Fruit fly (Drosophila melanogaster) whole organism, adult: Measurements from ENCODE around the gene CG11563.

Experiments
- CG11617 ChIP-seq: fragments of 200-800 bp; sonication (Bioruptor generic); optimal IDR thresholded peaks from 2 replicates; lab custom pipeline; 2017; ENCODE audit warnings: mild to moderate bottlenecking, missing biosample characterization, missing genetic modification reagents, missing genetic modification characterization
- CG12768 ChIP-seq: fragments of 200-800 bp; sonication (Bioruptor generic); optimal IDR thresholded peaks from 2 replicates; lab custom pipeline; 2017; ENCODE audit warnings: missing biosample characterization, missing genetic modification characterization, mild to moderate bottlenecking, moderate library complexity, missing genetic modification reagents
- CG14711 ChIP-seq: fragments of 200-800 bp; sonication (Bioruptor generic); optimal IDR thresholded peaks from 2 replicates; lab custom pipeline; 2018; ENCODE audit warnings: missing biosample characterization, mild to moderate bottlenecking, missing genetic modification characterization, moderate library complexity
- CG1620 ChIP-seq: fragments of 200-800 bp; sonication (Bioruptor generic); optimal IDR thresholded peaks from 2 replicates; lab custom pipeline; 2016; ENCODE audit warnings: missing biosample characterization, missing genetic modification characterization
- CG33017 ChIP-seq: fragments of 200-800 bp; sonication (Bioruptor generic); optimal IDR thresholded peaks from 2 replicates; lab custom pipeline; 2018; ENCODE audit warnings: missing biosample characterization, mild to moderate bottlenecking, missing genetic modification characterization, moderate library complexity
- CG5204 ChIP-seq: fragments of 200-800 bp; sonication (Bioruptor generic); optimal IDR thresholded peaks from 2 replicates; lab custom pipeline; 2016; ENCODE audit warnings: missing biosample characterization, missing genetic modification characterization
- CG7045 ChIP-seq: fragments of 200-800 bp; sonication (Bioruptor generic); optimal IDR thresholded peaks from 2 replicates; lab custom pipeline; 2017; ENCODE audit warnings: missing biosample characterization, mild to moderate bottlenecking, missing genetic modification characterization
- CG7101 ChIP-seq: fragments of 200-800 bp; sonication (Bioruptor generic); optimal IDR thresholded peaks from 2 replicates; lab custom pipeline; 2018; ENCODE audit warnings: missing biosample characterization, mild to moderate bottlenecking, missing genetic modification characterization, moderate library complexity
- Clk ChIP-seq: fragments of 200-800 bp; sonication (Bioruptor generic); optimal IDR thresholded peaks from 2 replicates; lab custom pipeline; 2017; ENCODE audit warnings: missing biosample characterization, missing genetic modification characterization
- Crg-1 ChIP-seq: fragments of 200-800 bp; sonication (Bioruptor generic); optimal IDR thresholded peaks from 2 replicates; lab custom pipeline; 2016; ENCODE audit warnings: missing biosample characterization, missing genetic modification characterization
- Hr96 ChIP-seq: fragments of 200-800 bp; sonication (Bioruptor generic); optimal IDR thresholded peaks from 2 replicates; lab custom pipeline; 2016; ENCODE audit warnings: missing biosample characterization, missing genetic modification characterization
- Mnt ChIP-seq: fragments of 200-800 bp; sonication (Bioruptor generic); optimal IDR thresholded peaks from 2 replicates; lab custom pipeline; 2016; ENCODE audit warnings: missing biosample characterization, mild to moderate bottlenecking, missing genetic modification characterization
- bab1 ChIP-seq: fragments of 200-800 bp; sonication (Bioruptor generic); optimal IDR thresholded peaks from 3 replicates; lab custom pipeline; 2019; ENCODE audit warnings: missing biosample characterization, mild to moderate bottlenecking, missing genetic modification characterization, moderate library complexity
- cic ChIP-seq: fragments of 200-800 bp; sonication (Bioruptor generic); optimal IDR thresholded peaks from 2 replicates; lab custom pipeline; 2017; ENCODE audit warnings: missing biosample characterization, mild to moderate bottlenecking, missing genetic modification characterization, moderate library complexity
- cnc ChIP-seq, 2 experiments: fragments of >200 bp; optimal IDR thresholded peaks; 2 replicates each; lab custom pipeline; 2017
- kay ChIP-seq: fragments of 200-800 bp; sonication (Bioruptor generic); peaks from one replicate; lab custom pipeline; 2016; ENCODE audit warnings: missing biosample characterization, missing genetic modification characterization, borderline replicate concordance
- ovo ChIP-seq: fragments of 200-800 bp; sonication (Bioruptor generic); optimal IDR thresholded peaks from 2 replicates; lab custom pipeline; 2016; ENCODE audit warnings: missing biosample characterization, missing genetic modification characterization
- pad ChIP-seq: fragments of 200-800 bp; sonication (Bioruptor generic); optimal IDR thresholded peaks from 3 replicates; lab custom pipeline; 2017; ENCODE audit warnings: missing biosample characterization, missing genetic modification characterization, mild to moderate bottlenecking, moderate library complexity, missing genetic modification reagents
- tj ChIP-seq: fragments of 200-800 bp; sonication (Bioruptor generic); optimal IDR thresholded peaks from 3 replicates; lab custom pipeline; 2017; ENCODE audit warnings: missing biosample characterization, mild to moderate bottlenecking, missing genetic modification characterization, moderate library complexity
- toe ChIP-seq: fragments of 200-800 bp; sonication (Bioruptor generic); optimal IDR thresholded peaks from 2 replicates; lab custom pipeline; 2016; ENCODE audit warnings: missing biosample characterization, missing genetic modification characterization

Gene CG11563

dm6 chr3R:31754605-31755004 is 17.8 kb downstream of the CG11563 start, which contains the start of gene salt:
TSS of gene salt (minus strand) at chr3R:31754705.
- TF ChIP-seq bab1 (GFP tag; lab: Kevin White, UChicago) (no peak), CG5204 (GFP tag; lab: Kevin White, UChicago) (no peak), Clk (GFP tag; lab: Kevin White, UChicago) (no peak), CG11617 (GFP tag; lab: Kevin White, UChicago) (no peak), CG1620 (GFP tag; lab: Kevin White, UChicago) (no peak), CG33017 (tag; lab: Kevin White, UChicago) (no peak), toe (GFP tag; lab: Kevin White, UChicago) (no peak), CG14711 (tag; lab: Kevin White, UChicago) (no peak), cnc (optimal IDR thresholded peaks at IDR 0.05; lab: Kevin White, UChicago) (no peak), ovo (GFP tag; lab: Kevin White, UChicago) (no peak), CG7101 (tag; lab: Kevin White, UChicago) (no peak), Hr96 (GFP tag; lab: Kevin White, UChicago) (no peak), cic (GFP tag; lab: Kevin White, UChicago) (no peak), CG7045 (GFP tag; lab: Kevin White, UChicago) (no peak), kay (GFP tag; lab: Kevin White, UChicago) (no peak), Crg-1 (GFP tag; lab: Kevin White, UChicago) (no peak), tj (GFP tag; lab: Kevin White, UChicago) (no peak), pad (GFP tag; lab: Kevin White, UChicago) (no peak), CG12768 (no peak), Mnt (no peak)

- TF ChIP-seq Mnt (no peak), kay (GFP tag; lab: Kevin White, UChicago) (peak; percentile 17), Hr96 (GFP tag; lab: Kevin White, UChicago) (no peak)
Observed at dm6 chr3R:31758587-31759167, 21.8 kb downstream of the CG11563 start, which contains the start of gene CG2187. TSS of gene CG2187 (minus strand) at chr3R:31758637.

- no peak for TF ChIP-seq bab1 (GFP tag; lab: Kevin White, UChicago)
- no peak for TF ChIP-seq CG14711 (tag; lab: Kevin White, UChicago)
- TF ChIP-seq cnc (optimal IDR thresholded peaks at IDR 0.05; lab: Kevin White, UChicago) = peak in 1 of 2 experiments; percentile 13
- no peak for TF ChIP-seq CG7101 (tag; lab: Kevin White, UChicago)
- no peak for TF ChIP-seq Hr96 (GFP tag; lab: Kevin White, UChicago)
- TF ChIP-seq Mnt = no peak
- no peak for TF ChIP-seq CG5204 (GFP tag; lab: Kevin White, UChicago)
- no peak for TF ChIP-seq CG7045 (GFP tag; lab: Kevin White, UChicago)
- TF ChIP-seq CG1620 (GFP tag; lab: Kevin White, UChicago) = no peak
- TF ChIP-seq toe (GFP tag; lab: Kevin White, UChicago) = no peak
- no peak for TF ChIP-seq tj (GFP tag; lab: Kevin White, UChicago)
- no peak for TF ChIP-seq CG33017 (tag; lab: Kevin White, UChicago)
- TF ChIP-seq pad (GFP tag; lab: Kevin White, UChicago) = no peak
- no peak for TF ChIP-seq ovo (GFP tag; lab: Kevin White, UChicago)
- TF ChIP-seq cic (GFP tag; lab: Kevin White, UChicago) = peak; percentile 83
- TF ChIP-seq Crg-1 (GFP tag; lab: Kevin White, UChicago) = no peak
Observed at dm6 chr3R:31761529-31762009, 24.7 kb downstream of the CG11563 start, which contains the start of gene Smvt. TSS of gene Smvt (minus strand) at chr3R:31761579.

dm6 chr3R:31762672-31763071 is 25.8 kb downstream of the CG11563 start:
- TF ChIP-seq CG7045 (GFP tag; lab: Kevin White, UChicago) (no peak), cnc (optimal IDR thresholded peaks at IDR 0.05; lab: Kevin White, UChicago) (no peak), cic (GFP tag; lab: Kevin White, UChicago) (no peak), Hr96 (GFP tag; lab: Kevin White, UChicago) (no peak), pad (GFP tag; lab: Kevin White, UChicago) (no peak), Crg-1 (GFP tag; lab: Kevin White, UChicago) (no peak), Mnt (no peak), CG33017 (tag; lab: Kevin White, UChicago) (no peak), tj (GFP tag; lab: Kevin White, UChicago) (no peak), kay (GFP tag; lab: Kevin White, UChicago) (no peak), CG14711 (tag; lab: Kevin White, UChicago) (no peak), Clk (GFP tag; lab: Kevin White, UChicago) (no peak), CG12768 (no peak), ovo (GFP tag; lab: Kevin White, UChicago) (no peak), bab1 (GFP tag; lab: Kevin White, UChicago) (no peak), CG1620 (GFP tag; lab: Kevin White, UChicago) (no peak), CG7101 (tag; lab: Kevin White, UChicago) (no peak), toe (GFP tag; lab: Kevin White, UChicago) (no peak)

dm6 chr3R:31764672-31765071 is 27.8 kb downstream of the CG11563 start, which contains the start of gene CG2150:
TSS of gene CG2150 (minus strand) at chr3R:31764772.
- TF ChIP-seq Hr96 (GFP tag; lab: Kevin White, UChicago) (no peak), tj (GFP tag; lab: Kevin White, UChicago) (no peak), cnc (optimal IDR thresholded peaks at IDR 0.05; lab: Kevin White, UChicago) (no peak), kay (GFP tag; lab: Kevin White, UChicago) (no peak), Clk (GFP tag; lab: Kevin White, UChicago) (no peak), cic (GFP tag; lab: Kevin White, UChicago) (no peak), ovo (GFP tag; lab: Kevin White, UChicago) (no peak), pad (GFP tag; lab: Kevin White, UChicago) (no peak), Mnt (no peak), CG14711 (tag; lab: Kevin White, UChicago) (no peak)
